3 fruit fly cellular contexts compared by ENCODE assay signal in genomic region chr3R:30243262-30243815, dm6.
TF ChIP-seq lines count a peak whose summit lies in the region.

CG9737 (minus strand) TSS chr3R:30243312.

TF ChIP-seq in whole organism, adult, 20 proteins besides CTCF, POLR2A, EP300 and RAD21 (continued from another document):
- peak; percentile 26 for TF ChIP-seq CG5204 (GFP tag; optimal IDR thresholded peaks at IDR 0.05; lab: Kevin White, UChicago)

TF ChIP-seq in whole organism, embryonic, 481 proteins besides CTCF, POLR2A, EP300 and RAD21 (continued from another document and continues in another):
- TF ChIP-seq crp (GFP tag; optimal IDR thresholded peaks at IDR 0.05; lab: Kevin White, UChicago) (peak in 1 of 2 experiments; percentile 58), CG12942 (GFP tag; optimal IDR thresholded peaks at IDR 0.05; lab: Kevin White, UChicago) (no peak), lab (GFP tag; optimal IDR thresholded peaks at IDR 0.05; lab: Kevin White, UChicago) (peak; percentile 25), toy (GFP tag; IDR thresholded peaks at IDR 0.05; lab: Robert Waterston, UW) (no peak), da (GFP tag; optimal IDR thresholded peaks at IDR 0.05; lab: Kevin White, UChicago) (no peak), HLH54F (GFP tag; optimal IDR thresholded peaks at IDR 0.05; lab: Kevin White, UChicago) (no peak), gcm (GFP tag; optimal IDR thresholded peaks at IDR 0.05; lab: Kevin White, UChicago) (peak; percentile 1), dpn (GFP tag; optimal IDR thresholded peaks at IDR 0.05; lab: Kevin White, UChicago) (no peak), CG10431 (GFP tag; optimal IDR thresholded peaks at IDR 0.05; lab: Kevin White, UChicago) (peak; percentile 59), insv (GFP tag; optimal IDR thresholded peaks at IDR 0.05; lab: Kevin White, UChicago) (no peak), maf-S (GFP tag; optimal IDR thresholded peaks at IDR 0.05; lab: Kevin White, UChicago) (no peak), CG33557 (GFP tag; optimal IDR thresholded peaks at IDR 0.05; lab: Kevin White, UChicago) (peak; percentile 46), oc (tag; optimal IDR thresholded peaks at IDR 0.05; lab: Kevin White, UChicago) (peak; percentile 16), Gsc (GFP tag; IDR thresholded peaks at IDR 0.05; lab: Robert Waterston, UW) (no peak), unpg (GFP tag; optimal IDR thresholded peaks at IDR 0.05; lab: Kevin White, UChicago) (no peak), ab (GFP tag; optimal IDR thresholded peaks at IDR 0.05; lab: Kevin White, UChicago) (no peak), Nf-YB (GFP tag; optimal IDR thresholded peaks at IDR 0.05; lab: Kevin White, UChicago) (no peak), E2f2 (GFP tag; IDR thresholded peaks at IDR 0.05; lab: Robert Waterston, UW) (no peak), pho (GFP tag; optimal IDR thresholded peaks at IDR 0.05; lab: Kevin White, UChicago) (no peak), CG13287 (GFP tag; IDR thresholded peaks at IDR 0.05; lab: Robert Waterston, UW; ENCODE audit: partially characterized antibody) (peak; percentile 34; the same call in 1 of the 2 replicates), CG2199 (GFP tag; IDR thresholded peaks at IDR 0.05; lab: Robert Waterston, UW) (no peak), CG12744 (GFP tag; optimal IDR thresholded peaks at IDR 0.05; lab: Kevin White, UChicago) (no peak), CG7745 (tag; optimal IDR thresholded peaks at IDR 0.05; lab: Kevin White, UChicago) (no peak), CG13296 (GFP tag; optimal IDR thresholded peaks at IDR 0.05; lab: Kevin White, UChicago) (peak; percentile 6), CG42726 (GFP tag; IDR thresholded peaks at IDR 0.05; lab: Robert Waterston, UW; ENCODE audit: partially characterized antibody) (no peak), CG34376 (GFP tag; optimal IDR thresholded peaks at IDR 0.05; lab: Kevin White, UChicago) (peak; percentile 5), CHES-1-like (GFP tag; optimal IDR thresholded peaks at IDR 0.05; lab: Kevin White, UChicago) (no peak), Neu2 (GFP tag; optimal IDR thresholded peaks at IDR 0.05; lab: Kevin White, UChicago; ENCODE audit: borderline replicate concordance) (no peak), p53 (GFP tag; optimal IDR thresholded peaks at IDR 0.05; lab: Kevin White, UChicago) (no peak), Scr (GFP tag; IDR thresholded peaks at IDR 0.05; lab: Robert Waterston, UW; ENCODE audit: partially characterized antibody) (no peak), vnd (GFP tag; IDR thresholded peaks at IDR 0.05; lab: Robert Waterston, UW; ENCODE audit: partially characterized antibody) (no peak), CG4730 (GFP tag; IDR thresholded peaks at IDR 0.05; lab: Robert Waterston, UW) (no peak), sens (GFP tag; lab: Kevin White, UChicago) (no peak), ken (GFP tag; IDR thresholded peaks at IDR 0.05; lab: Robert Waterston, UW) (no peak), B-H1 (GFP tag; IDR thresholded peaks at IDR 0.05; lab: Robert Waterston, UW) (no peak), Vsx1 (GFP tag; optimal IDR thresholded peaks at IDR 0.05; lab: Kevin White, UChicago) (peak; percentile 2), run (tag; optimal IDR thresholded peaks at IDR 0.05; lab: Kevin White, UChicago) (peak; percentile 20), crol (GFP tag; IDR thresholded peaks at IDR 0.05; lab: Robert Waterston, UW) (no peak), chn (GFP tag; optimal IDR thresholded peaks at IDR 0.05; lab: Kevin White, UChicago) (no peak), Drgx (GFP tag; IDR thresholded peaks at IDR 0.05; lab: Robert Waterston, UW) (peak; percentile 74), rib (GFP tag; IDR thresholded peaks at IDR 0.05; lab: Robert Waterston, UW) (no peak), nau (GFP tag; optimal IDR thresholded peaks at IDR 0.05; lab: Kevin White, UChicago) (peak; percentile 19), pan (optimal IDR thresholded peaks at IDR 0.05; lab: Kevin White, UChicago) (no peak), pan (GFP tag; optimal IDR thresholded peaks at IDR 0.05 in 1 of 2, IDR thresholded peaks at IDR 0.05 in 1 of 2) (no peak), klu (GFP tag; IDR thresholded peaks at IDR 0.05; lab: Robert Waterston, UW) (no peak), CG11085 (GFP tag; IDR thresholded peaks at IDR 0.05; lab: Robert Waterston, UW) (no peak), Dfd (GFP tag; optimal IDR thresholded peaks at IDR 0.05; lab: Kevin White, UChicago) (no peak), CG13624 (GFP tag; optimal IDR thresholded peaks at IDR 0.05; lab: Kevin White, UChicago) (no peak), scrt (GFP tag; optimal IDR thresholded peaks at IDR 0.05; lab: Kevin White, UChicago) (no peak), gem (tag; optimal IDR thresholded peaks at IDR 0.05; lab: Kevin White, UChicago) (no peak), Usf (GFP tag; optimal IDR thresholded peaks at IDR 0.05; lab: Kevin White, UChicago) (no peak), hbn (GFP tag; IDR thresholded peaks at IDR 0.05; lab: Robert Waterston, UW; ENCODE audit: partially characterized antibody) (no peak), CG6254 (GFP tag; optimal IDR thresholded peaks at IDR 0.05; lab: Kevin White, UChicago) (peak; percentile 65), Stat92E (GFP tag; optimal IDR thresholded peaks at IDR 0.05; lab: Kevin White, UChicago) (no peak), chinmo (GFP tag; IDR thresholded peaks at IDR 0.05; lab: Robert Waterston, UW; ENCODE audit: partially characterized antibody) (peak; percentile 98), mirr (GFP tag; optimal IDR thresholded peaks at IDR 0.05; lab: Kevin White, UChicago) (peak; percentile 11), Kr (GFP tag; optimal IDR thresholded peaks at IDR 0.05; lab: Kevin White, UChicago) (no peak), CG11560 (tag; IDR thresholded peaks at IDR 0.05; lab: Robert Waterston, UW) (no peak), Bdp1 (GFP tag; optimal IDR thresholded peaks at IDR 0.05; lab: Kevin White, UChicago) (no peak), ttk (GFP tag; IDR thresholded peaks at IDR 0.05; lab: Robert Waterston, UW) (no peak), schlank (tag; optimal IDR thresholded peaks at IDR 0.05; lab: Kevin White, UChicago) (no peak), Xrp1 (GFP tag; IDR thresholded peaks at IDR 0.05; lab: Robert Waterston, UW) (no peak), HLH4C (GFP tag; IDR thresholded peaks at IDR 0.05; lab: Robert Waterston, UW; ENCODE audit: partially characterized antibody) (no peak), CG4854 (GFP tag; optimal IDR thresholded peaks at IDR 0.05; lab: Kevin White, UChicago) (no peak), Taf1 (GFP tag; IDR thresholded peaks at IDR 0.05; lab: Robert Waterston, UW) (no peak), E2f1 (GFP tag; IDR thresholded peaks at IDR 0.05; lab: Robert Waterston, UW) (no peak), sna (GFP tag; IDR thresholded peaks at IDR 0.05; lab: Robert Waterston, UW; ENCODE audit: partially characterized antibody) (no peak)

TF ChIP-seq in whole organism, prepupa, 60 proteins besides CTCF, POLR2A, EP300 and RAD21 (continued from another document):
- TF ChIP-seq Met (GFP tag; optimal IDR thresholded peaks at IDR 0.05; lab: Kevin White, UChicago) (peak; percentile 67), fkh (GFP tag; optimal IDR thresholded peaks at IDR 0.05; lab: Kevin White, UChicago) (no peak), Ets21C (GFP tag; optimal IDR thresholded peaks at IDR 0.05; lab: Kevin White, UChicago) (no peak), CG15336 (GFP tag; IDR thresholded peaks at IDR 0.05; lab: Robert Waterston, UW) (peak; percentile 62; the same call in 1 of the 2 replicates), CG3919 (GFP tag; optimal IDR thresholded peaks at IDR 0.05; lab: Kevin White, UChicago) (peak; percentile 80), CG3032 (tag; optimal IDR thresholded peaks at IDR 0.05; lab: Kevin White, UChicago) (peak; percentile 24), Sox15 (GFP tag; optimal IDR thresholded peaks at IDR 0.05; lab: Kevin White, UChicago) (no peak), vri (GFP tag; optimal IDR thresholded peaks at IDR 0.05; lab: Kevin White, UChicago) (peak; percentile 99), CG9139 (GFP tag; optimal IDR thresholded peaks at IDR 0.05; lab: Kevin White, UChicago) (peak; percentile 89), spab (GFP tag; optimal IDR thresholded peaks at IDR 0.05; lab: Kevin White, UChicago) (peak; percentile 71), achi (GFP tag; optimal IDR thresholded peaks at IDR 0.05; lab: Kevin White, UChicago) (peak; percentile 20), CG34406 (GFP tag; optimal IDR thresholded peaks at IDR 0.05; lab: Kevin White, UChicago) (peak; percentile 29), Hr38 (GFP tag; optimal IDR thresholded peaks at IDR 0.05; lab: Kevin White, UChicago) (no peak), CG8632 (GFP tag; optimal IDR thresholded peaks at IDR 0.05; lab: Kevin White, UChicago) (no peak), Hr39 (GFP tag; optimal IDR thresholded peaks at IDR 0.05; lab: Kevin White, UChicago) (no peak), Eip78C (GFP tag; lab: Kevin White, UChicago) (peak; percentile 90), Gug (GFP tag; IDR thresholded peaks at IDR 0.05; lab: Robert Waterston, UW) (no peak), CG6276 (GFP tag; optimal IDR thresholded peaks at IDR 0.05; lab: Kevin White, UChicago) (peak; percentile 92), CG6163 (GFP tag; IDR thresholded peaks at IDR 0.05; lab: Robert Waterston, UW) (peak; percentile 64; the same call in 2 of the 3 replicates), net (GFP tag; optimal IDR thresholded peaks at IDR 0.05; lab: Kevin White, UChicago) (peak; percentile 91), dac (GFP tag; optimal IDR thresholded peaks at IDR 0.05; lab: Kevin White, UChicago) (peak; percentile 50), Hr4 (GFP tag; optimal IDR thresholded peaks at IDR 0.05; lab: Kevin White, UChicago) (peak; percentile 54), CG8319 (GFP tag; optimal IDR thresholded peaks at IDR 0.05; lab: Kevin White, UChicago) (peak; percentile 37), cyc (GFP tag; optimal IDR thresholded peaks at IDR 0.05; lab: Kevin White, UChicago) (peak; percentile 27), CG8119 (GFP tag; IDR thresholded peaks at IDR 0.05; lab: Robert Waterston, UW) (peak; percentile 65; the same call in 2 of the 3 replicates), Smox (GFP tag; optimal IDR thresholded peaks at IDR 0.05; lab: Kevin White, UChicago) (peak; percentile 23), OdsH (GFP tag; optimal IDR thresholded peaks at IDR 0.05; lab: Kevin White, UChicago) (no peak), svp (GFP tag; lab: Kevin White, UChicago) (peak; percentile 84), Sox14 (GFP tag; optimal IDR thresholded peaks at IDR 0.05; lab: Kevin White, UChicago) (peak; percentile 73), salr (GFP tag; optimal IDR thresholded peaks at IDR 0.05; lab: Kevin White, UChicago) (peak; percentile 15 to 30), esn (GFP tag; optimal IDR thresholded peaks at IDR 0.05; lab: Kevin White, UChicago) (peak; percentile 44), CG4318 (GFP tag; optimal IDR thresholded peaks at IDR 0.05; lab: Kevin White, UChicago) (no peak), CG11294 (GFP tag; IDR thresholded peaks at IDR 0.05; lab: Robert Waterston, UW) (no peak), CG6854 (GFP tag; optimal IDR thresholded peaks at IDR 0.05; lab: Kevin White, UChicago) (peak; percentile 98), fd59A (GFP tag; optimal IDR thresholded peaks at IDR 0.05; lab: Kevin White, UChicago) (no peak), Eip93F (GFP tag; optimal IDR thresholded peaks at IDR 0.05; lab: Kevin White, UChicago) (peak; percentile 27), CG1621 (tag; optimal IDR thresholded peaks at IDR 0.05; lab: Kevin White, UChicago) (peak; percentile 85), CG11902 (GFP tag; optimal IDR thresholded peaks at IDR 0.05; lab: Kevin White, UChicago) (no peak), Lpt (GFP tag; optimal IDR thresholded peaks at IDR 0.05; lab: Kevin White, UChicago) (peak; percentile 61), dsx (GFP tag; optimal IDR thresholded peaks at IDR 0.05; lab: Kevin White, UChicago; ENCODE audit: poor library complexity, severe bottlenecking) (peak; percentile 63), Eip75B (GFP tag; optimal IDR thresholded peaks at IDR 0.05; lab: Kevin White, UChicago) (peak; percentile 68)
